Worm (Caenorhabditis elegans) whole organism, L2 larva: ENCODE data around the gene C56A3.5.

Experiments used
- R02D3.7 ChIP-seq: fragments of 150-350 bp; optimal IDR thresholded peaks from 2 replicates; lab custom pipeline; 2014; ENCODE audit warnings: missing biosample characterization, missing genetic modification characterization
- ZK546.5 ChIP-seq: sonication (generic microtip); optimal IDR thresholded peaks from 2 replicates; lab custom pipeline; 2017; ENCODE audit warnings: missing biosample characterization, missing genetic modification characterization
- fos-1 ChIP-seq: fragments of 150-350 bp; optimal IDR thresholded peaks from 2 replicates; lab custom pipeline; 2014; ENCODE audit warnings: missing biosample characterization, missing genetic modification characterization
- mdl-1 ChIP-seq, 2 experiments: fragments of 150-350 bp in 1 of 2; sonication (generic microtip) in 1 of 2; optimal IDR thresholded peaks; 2 replicates each; lab custom pipeline; 2017; ENCODE audit warnings: missing biosample characterization in 2 of 2, missing genetic modification characterization in 2 of 2
- nhr-77 ChIP-seq: fragments of 150-350 bp; optimal IDR thresholded peaks from 2 replicates; lab custom pipeline; 2014; ENCODE audit warnings: missing biosample characterization, missing genetic modification characterization
- snpc-4 ChIP-seq: fragments of 150-350 bp; optimal IDR thresholded peaks from 2 replicates; lab custom pipeline; 2014; ENCODE audit warnings: missing biosample characterization, missing genetic modification characterization
- ztf-11 ChIP-seq: sonication (generic microtip); optimal IDR thresholded peaks from 2 replicates; lab custom pipeline; 2017; ENCODE audit warnings: missing biosample characterization, missing genetic modification characterization

DNA sequence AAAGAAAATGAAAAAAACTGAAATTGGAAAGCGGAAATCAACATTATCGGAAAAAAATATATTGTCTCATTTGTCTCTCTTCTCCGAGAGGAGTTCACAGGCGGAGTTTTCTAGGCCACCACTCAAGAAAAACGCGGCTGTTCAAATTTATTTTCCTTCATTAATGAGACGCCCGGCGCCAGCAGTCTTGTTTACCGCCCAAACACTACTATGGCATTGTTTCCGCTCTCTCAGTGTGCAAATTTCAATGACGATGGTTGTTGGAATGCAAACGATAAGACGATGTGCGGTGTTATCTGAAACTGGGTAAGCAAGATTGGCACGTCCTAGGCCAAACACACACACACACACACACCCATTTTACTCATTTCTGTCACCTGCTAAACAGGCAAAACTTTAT is 5.0 kb downstream of the C56A3.5 start, which contains the start of gene cav-2:
- TF ChIP-seq fos-1 (tag; lab: Kevin White, UChicago) (peak; percentile 87), mdl-1 (tag; optimal IDR thresholded peaks at IDR 0.05; lab: Kevin White, UChicago) (peak in 1 of 2 experiments; percentile 13), ztf-11 (tag; lab: Kevin White, UChicago) (no peak), snpc-4 (tag; lab: Kevin White, UChicago) (peak; percentile 62), R02D3.7 (tag; lab: Kevin White, UChicago) (no peak), nhr-77 (tag; lab: Kevin White, UChicago) (no peak), ZK546.5 (tag; lab: Kevin White, UChicago) (no peak)
